Worm (Caenorhabditis elegans): ENCODE measurements around the gene D1005.10.

DNA sequence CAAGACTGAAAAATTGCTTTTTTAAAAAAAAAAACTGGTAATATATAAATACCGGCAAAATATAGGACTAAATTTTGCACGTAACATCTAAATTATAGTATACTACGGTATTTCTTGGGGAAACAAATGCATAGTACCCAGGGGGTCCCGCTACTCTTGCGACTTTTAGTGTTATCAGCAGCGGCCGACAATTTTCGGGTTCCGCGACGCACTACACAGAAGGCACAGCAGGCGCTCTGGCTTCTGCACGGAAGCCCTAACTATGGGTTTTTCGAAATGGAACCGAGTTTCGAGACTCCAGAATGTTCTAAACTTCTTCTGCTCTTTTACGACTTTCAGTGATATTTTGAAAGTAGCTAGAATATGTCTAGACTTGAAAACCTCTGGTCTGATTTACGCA lies 30.6 kb upstream of the D1005.10 start:
- TF ChIP-seq pha-4 (tag; optimal IDR thresholded peaks at IDR 0.05) (no peak), unc-39 (tag; optimal IDR thresholded peaks at IDR 0.05) (no peak), snpc-4 (tag; optimal IDR thresholded peaks at IDR 0.05) (no peak), unc-62 (GFP tag; optimal IDR thresholded peaks at IDR 0.05) (no peak), nhr-237 (tag; optimal IDR thresholded peaks at IDR 0.05) (no peak)
